Worm (Caenorhabditis elegans): ENCODE results near the gene W09D10.4.
A peak's percentile ranks its signal among the peaks of the same experiment; 100 is the strongest.

Gene W09D10.4

DNA sequence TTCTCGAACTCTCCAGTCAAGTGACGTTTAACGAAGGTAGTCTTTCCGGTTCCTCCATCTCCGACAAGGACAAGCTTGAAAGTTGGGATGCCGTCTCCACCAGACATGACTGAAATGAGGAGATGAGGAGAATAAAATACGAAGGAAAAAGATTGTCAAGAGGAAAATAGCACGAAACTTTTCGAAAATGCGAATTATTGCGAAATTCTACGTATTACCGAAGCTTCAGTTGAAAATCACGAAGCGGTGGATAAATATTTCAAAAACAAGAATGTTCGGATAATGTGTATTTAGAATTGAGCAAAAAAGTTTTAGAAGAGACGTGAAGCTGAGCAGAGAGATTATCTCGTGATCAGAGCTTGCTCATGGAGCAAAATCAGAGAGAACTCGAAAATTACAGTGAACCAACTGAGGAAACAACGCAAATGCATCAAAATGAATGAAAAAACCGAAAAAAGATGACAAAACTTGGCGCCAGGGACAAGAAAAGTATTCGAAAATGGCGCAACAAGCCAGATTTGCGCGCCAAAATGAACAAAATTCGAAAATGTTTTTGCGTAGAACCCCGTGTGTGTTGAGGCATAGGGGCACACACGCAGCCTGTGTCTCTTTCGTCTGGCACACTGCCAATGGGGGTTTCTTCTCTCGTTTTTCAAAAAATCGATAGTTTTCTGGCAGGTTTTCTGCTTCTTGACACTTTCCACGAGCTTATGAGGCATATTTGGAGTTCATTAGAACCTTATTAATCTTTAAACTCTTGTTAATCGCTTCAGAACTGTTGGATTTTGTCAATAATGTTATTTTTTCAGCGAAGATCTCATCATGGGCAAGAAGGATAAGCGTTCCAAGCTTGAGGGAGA is 31.9 kb upstream of the W09D10.4 start, which contains the start of the genes ran-1 and dkc-1 (continued):
- TF ChIP-seq ama-1 (optimal IDR thresholded peaks at IDR 0.05) (peak; percentile 27), zip-2 (tag; optimal IDR thresholded peaks at IDR 0.05) (no peak), aly-2 (tag; optimal IDR thresholded peaks at IDR 0.05) (no peak), lin-39 (tag; optimal IDR thresholded peaks at IDR 0.05) (no peak), nhr-77 (tag; optimal IDR thresholded peaks at IDR 0.05) (no peak), Y105C5A.15 (GFP tag; IDR thresholded peaks at IDR 0.05) (no peak), aha-1 (tag) (peak; percentile 98), lin-38 (GFP tag; IDR thresholded peaks at IDR 0.05) (peak; percentile 86), arid-1 (GFP tag; conservative IDR thresholded peaks at IDR 0.05) (peak; percentile 39; the same call in 1 of the 2 replicates), ctbp-1 (GFP tag; IDR thresholded peaks at IDR 0.05) (no peak), F37D6.2 (tag; optimal IDR thresholded peaks at IDR 0.05) (peak; percentile 15), daf-19 (GFP tag; conservative IDR thresholded peaks at IDR 0.05) (no peak), unc-62 (GFP tag; optimal IDR thresholded peaks at IDR 0.05 in 1 of 2) (peak in 1 of 2 experiments; percentile 65), unc-62 (tag; optimal IDR thresholded peaks at IDR 0.05) (no peak), ces-1 (GFP tag; optimal IDR thresholded peaks at IDR 0.05) (no peak), ztf-11 (tag; optimal IDR thresholded peaks at IDR 0.05) (no peak), zfp-3 (GFP tag; conservative IDR thresholded peaks at IDR 0.05) (no peak), nhr-41 (GFP tag; IDR thresholded peaks at IDR 0.05) (no peak), ceh-28 (tag; optimal IDR thresholded peaks at IDR 0.05) (peak; percentile 48), hlh-11 (tag; optimal IDR thresholded peaks at IDR 0.05) (peak; percentile 58), mxl-3 (GFP tag; optimal IDR thresholded peaks at IDR 0.05) (peak; percentile 9), zfp-2 (tag; optimal IDR thresholded peaks at IDR 0.05) (no peak), nhr-48 (tag; optimal IDR thresholded peaks at IDR 0.05) (peak; percentile 12), mes-2 (tag; optimal IDR thresholded peaks at IDR 0.05; ENCODE audit: poor library complexity, severe bottlenecking) (peak; percentile 84), duxl-1 (tag; optimal IDR thresholded peaks at IDR 0.05; ENCODE audit: poor library complexity) (no peak), ceh-20 (GFP tag; IDR thresholded peaks at IDR 0.05) (no peak), dmd-6 (GFP tag; IDR thresholded peaks at IDR 0.05) (peak; percentile 58), ZK546.5 (tag; optimal IDR thresholded peaks at IDR 0.05) (no peak), nhr-10 (tag; optimal IDR thresholded peaks at IDR 0.05) (no peak), lin-13 (GFP tag; optimal IDR thresholded peaks at IDR 0.05) (peak; percentile 87), mdl-1 (tag; optimal IDR thresholded peaks at IDR 0.05) (peak in 1 of 2 experiments; percentile 45), egl-27 (tag; optimal IDR thresholded peaks at IDR 0.05) (no peak), madf-5 (GFP tag; IDR thresholded peaks at IDR 0.05) (no peak), daf-12 (tag; optimal IDR thresholded peaks at IDR 0.05) (no peak), lsy-2 (tag; optimal IDR thresholded peaks at IDR 0.05) (peak in 1 of 2 experiments; percentile 85), sdz-12 (GFP tag; optimal IDR thresholded peaks at IDR 0.05) (no peak), fos-1 (tag; optimal IDR thresholded peaks at IDR 0.05) (no peak), vab-7 (GFP tag; IDR thresholded peaks at IDR 0.05) (peak; percentile 68), nhr-102 (tag; optimal IDR thresholded peaks at IDR 0.05) (peak; percentile 12), F26F4.8 (GFP tag; conservative IDR thresholded peaks at IDR 0.05) (no peak), rbr-2 (tag; optimal IDR thresholded peaks at IDR 0.05) (peak; percentile 73), snpc-4 (tag; optimal IDR thresholded peaks at IDR 0.05) (no peak), nhr-237 (tag; optimal IDR thresholded peaks at IDR 0.05) (no peak), lin-15B (tag; optimal IDR thresholded peaks at IDR 0.05) (no peak), ceh-82 (tag; optimal IDR thresholded peaks at IDR 0.05) (no peak), mep-1 (tag; optimal IDR thresholded peaks at IDR 0.05) (peak; percentile 79), pha-4 (GFP tag; IDR thresholded peaks at IDR 0.05) (no peak), pha-4 (tag; optimal IDR thresholded peaks at IDR 0.05) (peak; percentile 25), nhr-6 (tag; optimal IDR thresholded peaks at IDR 0.05) (peak; percentile 33), lin-29 (GFP tag; IDR thresholded peaks at IDR 0.05) (no peak), madf-9 (GFP tag; conservative IDR thresholded peaks at IDR 0.05) (0 out of 2 replicates have a peak, but pooled peaks have one; percentile 19)

Data from whole organism, L4 larva.